Worm (Caenorhabditis elegans): ENCODE results near the gene gldi-5.

DNA sequence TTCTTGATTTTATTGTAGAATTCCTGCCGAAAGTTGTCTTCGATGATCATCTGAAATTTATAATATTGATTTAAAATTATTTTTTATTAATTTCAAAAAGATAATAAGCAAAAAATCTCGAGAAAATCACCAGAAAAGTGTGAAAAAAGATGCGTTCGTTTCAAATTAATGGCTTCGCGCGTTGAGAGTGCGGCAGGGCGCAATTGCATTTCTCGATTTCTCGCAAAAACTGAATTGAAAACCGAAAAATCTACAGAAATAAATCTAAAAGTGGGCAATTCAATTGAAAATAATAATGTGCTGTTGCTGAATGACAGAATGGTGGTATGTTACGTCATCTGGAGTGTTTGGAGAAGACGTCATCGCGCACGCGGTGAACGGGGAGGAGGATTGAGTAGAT lies 8.7 kb upstream of the gldi-5 start, which contains the start of gene evl-18:
- TF ChIP-seq ztf-11 (tag; optimal IDR thresholded peaks at IDR 0.05), result no peak
- TF ChIP-seq unc-62 (GFP tag; optimal IDR thresholded peaks at IDR 0.05), result no peak
- TF ChIP-seq bed-3 (GFP tag; optimal IDR thresholded peaks at IDR 0.05), result no peak
- TF ChIP-seq M03D4.4 (tag; optimal IDR thresholded peaks at IDR 0.05), result no peak
